Worm (Caenorhabditis elegans) whole organism, young adult: Measurements from ENCODE around the gene R01E6.5.

Experiments used
- F57A8.1 ChIP-seq: fragments of 200-800 bp; sonication (Bioruptor generic); optimal IDR thresholded peaks from 2 replicates; lab custom pipeline; 2018; ENCODE audit warnings: mild to moderate bottlenecking, missing genetic modification characterization, moderate library complexity, missing compliant biosample characterization
- ama-1 ChIP-seq, 3 experiments: fragments of 150-350 bp in 1 of 3; sonication (generic microtip) in 2 of 3; optimal IDR thresholded peaks; 2 replicates each; lab custom pipeline; 2014 to 2018; ENCODE audit warnings: missing biosample characterization in 2 of 3, missing genetic modification characterization in 2 of 3, missing genetic modification reagents in 2 of 3
- attf-5 ChIP-seq: fragments of 200-800 bp; sonication (Bioruptor generic); optimal IDR thresholded peaks from 2 replicates; lab custom pipeline; 2018; ENCODE audit warnings: mild to moderate bottlenecking, missing genetic modification characterization, missing compliant biosample characterization
- attf-6 ChIP-seq: fragments of 200-800 bp; sonication (Bioruptor generic); IDR thresholded peaks from 2 replicates; pipeline ENCODE4 v1.3.6; 2022; ENCODE audit warnings: missing genetic modification reagents, missing genetic modification characterization, missing compliant biosample characterization
- efl-1 ChIP-seq: fragments of 150-350 bp; optimal IDR thresholded peaks from 2 replicates; lab custom pipeline; 2014; ENCODE audit warnings: missing biosample characterization, missing genetic modification reagents, missing genetic modification characterization
- lin-54 ChIP-seq: fragments of 200-800 bp; sonication (Bioruptor generic); optimal IDR thresholded peaks from 2 replicates; lab custom pipeline; 2018; ENCODE audit warnings: mild to moderate bottlenecking, missing genetic modification characterization, missing compliant biosample characterization
- lsl-1 ChIP-seq: fragments of 200-800 bp; sonication (Bioruptor generic); optimal IDR thresholded peaks from 2 replicates; lab custom pipeline; 2018; ENCODE audit warnings: mild to moderate bottlenecking, missing genetic modification characterization, moderate library complexity, missing compliant biosample characterization
- nhr-90 ChIP-seq: sonication (generic microtip); optimal IDR thresholded peaks from 2 replicates; lab custom pipeline; 2016; ENCODE audit warnings: missing genotype, mild to moderate bottlenecking, missing genetic modification characterization, missing compliant biosample characterization
- snpc-3.4 ChIP-seq: sonication (generic microtip); optimal IDR thresholded peaks from 2 replicates; lab custom pipeline; 2017; ENCODE audit warnings: missing genetic modification characterization, mild to moderate bottlenecking, missing compliant biosample characterization, antibody characterized with exemption, moderate library complexity, missing genotype, missing genetic modification reagents

DNA sequence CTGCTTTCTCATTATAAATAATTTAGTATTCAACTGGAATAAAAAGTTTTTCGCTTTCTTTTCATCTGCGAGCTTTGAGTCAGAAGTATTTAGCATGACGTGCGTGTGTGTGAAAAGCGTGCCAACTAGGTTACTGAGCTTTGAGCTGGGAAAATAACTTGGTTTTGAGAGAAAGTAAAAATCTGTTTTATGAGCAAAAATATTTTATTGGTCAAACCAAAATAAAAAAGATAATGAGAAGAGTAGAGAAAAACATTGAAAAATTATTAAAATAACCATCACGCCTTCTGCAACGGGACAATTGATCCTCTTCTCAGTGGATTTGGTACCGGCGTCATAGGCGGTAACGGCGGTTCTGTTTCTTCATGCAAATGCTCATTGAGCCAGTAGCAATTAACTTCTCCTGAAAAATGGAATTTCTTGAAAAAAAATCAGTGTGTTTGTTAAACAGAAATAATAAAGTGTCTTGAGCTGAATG, 7.7 kb downstream of the R01E6.5 start:
- TF ChIP-seq attf-5 (GFP tag; lab: Kevin White, UChicago) (no peak), ama-1 (optimal IDR thresholded peaks at IDR 0.05; lab: Kevin White, UChicago) (peak; percentile 76), ama-1 (GFP tag; optimal IDR thresholded peaks at IDR 0.05; lab: Kevin White, UChicago) (no peak), attf-6 (no peak), snpc-3.4 (tag; lab: Kevin White, UChicago) (no peak), nhr-90 (tag; lab: Kevin White, UChicago) (no peak), lsl-1 (GFP tag; lab: Kevin White, UChicago) (no peak), lin-54 (GFP tag; lab: Kevin White, UChicago) (no peak), F57A8.1 (GFP tag; lab: Kevin White, UChicago) (no peak), efl-1 (no peak)
